Fruit fly (Drosophila melanogaster) whole organism, embryonic: Measurements from ENCODE around the gene CG32857.

Experiments used
- CG1024 ChIP-seq: fragments of 200-800 bp; sonication (Bioruptor generic); IDR thresholded peaks from 2 replicates; pipeline ENCODE4 v1.3.6; 2022; ENCODE audit warnings: missing biosample characterization, missing genetic modification characterization
- CG10654 ChIP-seq: fragments of 200-800 bp; sonication (Bioruptor generic); optimal IDR thresholded peaks from 2 replicates; lab custom pipeline; 2016; ENCODE audit warnings: missing biosample characterization, missing genetic modification characterization
- CG12219 ChIP-seq: fragments of 200-800 bp; sonication (Bioruptor generic); optimal IDR thresholded peaks from 3 replicates; lab custom pipeline; 2018; ENCODE audit warnings: missing biosample characterization, mild to moderate bottlenecking, missing genetic modification characterization
- CG12391 ChIP-seq: fragments of 200-800 bp; sonication (Bioruptor generic); optimal IDR thresholded peaks from 3 replicates; lab custom pipeline; 2018; ENCODE audit warnings: missing biosample characterization, mild to moderate bottlenecking, missing genetic modification characterization, moderate library complexity
- CG14710 ChIP-seq: fragments of 200-800 bp; sonication (Bioruptor generic); optimal IDR thresholded peaks from 3 replicates; lab custom pipeline; 2019; ENCODE audit warnings: missing biosample characterization, mild to moderate bottlenecking, missing genetic modification characterization, moderate library complexity
- CG1603 ChIP-seq: fragments of 200-800 bp; sonication (Bioruptor generic); optimal IDR thresholded peaks from 2 replicates; lab custom pipeline; 2019; ENCODE audit warnings: missing biosample characterization, mild to moderate bottlenecking, missing genetic modification characterization, moderate library complexity
- CG16813 ChIP-seq: fragments of 200-800 bp; sonication (Bioruptor generic); IDR thresholded peaks from 3 replicates; pipeline ENCODE4 v1.3.6; 2022; ENCODE audit warnings: missing biosample characterization, missing genetic modification characterization; ENCODE audit not compliant: partially characterized antibody
- CG17361 ChIP-seq: fragments of 200-800 bp; sonication (Bioruptor generic); IDR thresholded peaks from 3 replicates; pipeline ENCODE4 v1.3.6; 2022; ENCODE audit warnings: missing biosample characterization, missing genetic modification characterization
- CG17802 ChIP-seq: fragments of 200-800 bp; sonication (Bioruptor generic); optimal IDR thresholded peaks from 2 replicates; lab custom pipeline; 2018; ENCODE audit warnings: missing biosample characterization, mild to moderate bottlenecking, missing genetic modification characterization, moderate library complexity
- CG2678 ChIP-seq: fragments of 200-800 bp; sonication (Bioruptor generic); optimal IDR thresholded peaks from 3 replicates; lab custom pipeline; 2019; ENCODE audit warnings: missing biosample characterization, mild to moderate bottlenecking, missing genetic modification characterization, moderate library complexity
- CG2875 ChIP-seq: fragments of 200-800 bp; sonication (Bioruptor generic); optimal IDR thresholded peaks from 2 replicates; lab custom pipeline; 2017; ENCODE audit warnings: missing biosample characterization, mild to moderate bottlenecking, missing genetic modification characterization, missing genetic modification reagents
- CG30020 ChIP-seq: fragments of 200-800 bp; optimal IDR thresholded peaks from 2 replicates; lab custom pipeline; 2019; ENCODE audit warnings: missing biosample characterization, mild to moderate bottlenecking, missing genetic modification characterization, moderate library complexity
- CG30431 ChIP-seq: fragments of 200-800 bp; sonication (Bioruptor generic); optimal IDR thresholded peaks from 2 replicates; lab custom pipeline; 2017; ENCODE audit warnings: missing biosample characterization, missing genetic modification characterization
- CG33557 ChIP-seq: fragments of 200-800 bp; sonication (Bioruptor generic); optimal IDR thresholded peaks from 2 replicates; lab custom pipeline; 2019; ENCODE audit warnings: missing biosample characterization, mild to moderate bottlenecking, missing genetic modification characterization, moderate library complexity
- CG42726 ChIP-seq: fragments of 200-800 bp; sonication (Bioruptor generic); IDR thresholded peaks from 2 replicates; pipeline ENCODE4 v1.3.6; 2022; ENCODE audit warnings: missing biosample characterization, missing genetic modification characterization; ENCODE audit not compliant: partially characterized antibody
- CG7357 ChIP-seq: fragments of 200-800 bp; sonication (Bioruptor generic); IDR thresholded peaks from 3 replicates; pipeline ENCODE4 v1.3.6; 2022; ENCODE audit warnings: missing biosample characterization, missing genetic modification characterization
- CG9817 ChIP-seq: fragments of 200-800 bp; sonication (Bioruptor generic); optimal IDR thresholded peaks from 2 replicates; lab custom pipeline; 2018; ENCODE audit warnings: missing biosample characterization, mild to moderate bottlenecking, missing genetic modification characterization, moderate library complexity
- CHES-1-like ChIP-seq: fragments of 200-800 bp; sonication (Bioruptor generic); optimal IDR thresholded peaks from 2 replicates; lab custom pipeline; 2016; ENCODE audit warnings: missing biosample characterization, missing genetic modification characterization
- CoRest ChIP-seq: fragments of 200-800 bp; sonication (Bioruptor generic); optimal IDR thresholded peaks from 3 replicates; lab custom pipeline; 2018; ENCODE audit warnings: missing biosample characterization, mild to moderate bottlenecking, missing genetic modification characterization, moderate library complexity
- Dfd ChIP-seq, 2 experiments: fragments of >200 bp; optimal IDR thresholded peaks; 2 replicates each; lab custom pipeline; 2017; ENCODE audit warnings: missing biosample characterization in 2 of 2, missing genetic modification characterization in 2 of 2
- Dll ChIP-seq: fragments of 200-800 bp; sonication (Bioruptor generic); IDR thresholded peaks from 4 replicates; pipeline ENCODE4 v1.3.6; 2022; ENCODE audit warnings: missing biosample characterization, missing genetic modification characterization; ENCODE audit not compliant: partially characterized antibody
- Dref ChIP-seq: fragments of 200-800 bp; sonication (Bioruptor generic); IDR thresholded peaks from 2 replicates; pipeline ENCODE4 v1.3.6; 2022; ENCODE audit warnings: missing biosample characterization, missing genetic modification characterization
- Drgx ChIP-seq: fragments of 200-800 bp; sonication (Bioruptor generic); IDR thresholded peaks from 2 replicates; pipeline ENCODE4 v1.3.6; 2022; ENCODE audit warnings: missing biosample characterization, missing genetic modification characterization
- Eip74EF ChIP-seq, 2 experiments: fragments of 200-800 bp in 1 of 2; fragments of >200 bp in 1 of 2; sonication (Bioruptor generic) in 1 of 2; optimal IDR thresholded peaks; 2 replicates each; lab custom pipeline; 2017 to 2019; ENCODE audit warnings: missing biosample characterization in 2 of 2, missing genetic modification characterization in 2 of 2, mild to moderate bottlenecking in 1 of 2, moderate library complexity in 1 of 2
- Med ChIP-seq: fragments of 200-800 bp; sonication (Bioruptor generic); peaks from one replicate; lab custom pipeline; 2016; ENCODE audit warnings: missing biosample characterization, missing genetic modification characterization, mild to moderate bottlenecking, inconsistent platforms, moderate library complexity
- NC2α ChIP-seq: fragments of 200-800 bp; sonication (Bioruptor generic); optimal IDR thresholded peaks from 2 replicates; lab custom pipeline; 2016; ENCODE audit warnings: missing biosample characterization, missing genetic modification characterization
- Oli ChIP-seq: fragments of 200-800 bp; sonication (Bioruptor generic); optimal IDR thresholded peaks from 2 replicates; lab custom pipeline; 2018; ENCODE audit warnings: missing biosample characterization, mild to moderate bottlenecking, missing genetic modification characterization, moderate library complexity
- Optix ChIP-seq: fragments of 200-800 bp; sonication (Bioruptor generic); IDR thresholded peaks from 3 replicates; pipeline ENCODE4 v1.3.6; 2022; ENCODE audit warnings: missing biosample characterization, missing genetic modification characterization
- Ssrp ChIP-seq: fragments of 200-800 bp; sonication (Bioruptor generic); optimal IDR thresholded peaks from 2 replicates; lab custom pipeline; 2018; ENCODE audit warnings: missing biosample characterization, mild to moderate bottlenecking, missing genetic modification characterization, moderate library complexity
- cato ChIP-seq: fragments of 200-800 bp; sonication (Bioruptor generic); optimal IDR thresholded peaks from 2 replicates; lab custom pipeline; 2016; ENCODE audit warnings: missing biosample characterization, missing genetic modification characterization, borderline replicate concordance
- en ChIP-seq: fragments of 200-800 bp; sonication (Bioruptor generic); optimal IDR thresholded peaks from 2 replicates; lab custom pipeline; 2016; ENCODE audit warnings: missing biosample characterization, missing genetic modification characterization
- insv ChIP-seq, 2 experiments: fragments of 200-800 bp; sonication (Bioruptor generic); optimal IDR thresholded peaks; 3 replicates each; lab custom pipeline; 2016 to 2018; ENCODE audit warnings: missing biosample characterization in 2 of 2, missing genetic modification characterization in 2 of 2
- knrl ChIP-seq: fragments of 200-800 bp; sonication (Bioruptor generic); IDR thresholded peaks from 3 replicates; pipeline ENCODE4 v1.3.6; 2022; ENCODE audit warnings: missing biosample characterization, missing genetic modification characterization; ENCODE audit not compliant: partially characterized antibody
- lmd ChIP-seq: fragments of 200-800 bp; sonication (Bioruptor generic); IDR thresholded peaks from 2 replicates; pipeline ENCODE4 v1.3.6; 2022; ENCODE audit warnings: missing biosample characterization, missing genetic modification characterization
- lola ChIP-seq, 3 experiments: fragments of >200 bp in 2 of 3; fragments of 200-800 bp in 1 of 3; sonication (Bioruptor generic) in 1 of 3; optimal IDR thresholded peaks; 2 replicates each; lab custom pipeline; 2017 to 2019; ENCODE audit warnings: missing biosample characterization in 3 of 3, missing genetic modification characterization in 3 of 3, mild to moderate bottlenecking in 1 of 3, moderate library complexity in 1 of 3
- luna ChIP-seq: fragments of 200-800 bp; sonication (Bioruptor generic); optimal IDR thresholded peaks from 2 replicates; lab custom pipeline; 2016; ENCODE audit warnings: missing biosample characterization, missing genetic modification characterization
- nmo ChIP-seq: fragments of 200-800 bp; sonication (Bioruptor generic); optimal IDR thresholded peaks from 2 replicates; lab custom pipeline; 2018; ENCODE audit warnings: missing biosample characterization, mild to moderate bottlenecking, missing genetic modification characterization, moderate library complexity
- pfk ChIP-seq: fragments of 200-800 bp; sonication (Bioruptor generic); optimal IDR thresholded peaks from 2 replicates; lab custom pipeline; 2018; ENCODE audit warnings: missing biosample characterization, mild to moderate bottlenecking, missing genetic modification characterization, moderate library complexity
- phol ChIP-seq: fragments of 200-800 bp; sonication (Bioruptor generic); optimal IDR thresholded peaks from 3 replicates; lab custom pipeline; 2018; ENCODE audit warnings: missing biosample characterization, mild to moderate bottlenecking, missing genetic modification characterization, moderate library complexity
- pzg ChIP-seq: fragments of 200-800 bp; sonication (Bioruptor generic); optimal IDR thresholded peaks from 3 replicates; lab custom pipeline; 2018; ENCODE audit warnings: missing biosample characterization, mild to moderate bottlenecking, missing genetic modification characterization, moderate library complexity
- repo ChIP-seq: fragments of 200-800 bp; sonication (Bioruptor generic); optimal IDR thresholded peaks from 2 replicates; lab custom pipeline; 2016; ENCODE audit warnings: missing biosample characterization, missing genetic modification characterization
- row ChIP-seq: fragments of 200-800 bp; sonication (Bioruptor generic); IDR thresholded peaks from 3 replicates; pipeline ENCODE4 v1.3.6; 2022; ENCODE audit warnings: missing biosample characterization, missing genetic modification characterization
- run ChIP-seq: fragments of 200-800 bp; sonication (Bioruptor generic); optimal IDR thresholded peaks from 3 replicates; lab custom pipeline; 2018; ENCODE audit warnings: missing biosample characterization, mild to moderate bottlenecking, missing genetic modification characterization
- sens ChIP-seq: fragments of 200-800 bp; sonication (Bioruptor generic); peaks from one replicate; lab custom pipeline; 2016; ENCODE audit warnings: missing biosample characterization, missing genetic modification characterization
- ssp ChIP-seq: fragments of 200-800 bp; sonication (Bioruptor generic); IDR thresholded peaks from 2 replicates; pipeline ENCODE4 v1.3.6; 2022; ENCODE audit warnings: missing biosample characterization, missing genetic modification characterization
- tin ChIP-seq: fragments of 200-800 bp; sonication (Bioruptor generic); optimal IDR thresholded peaks from 3 replicates; lab custom pipeline; 2016; ENCODE audit warnings: missing biosample characterization, missing genetic modification characterization

The CG32857 gene

dm6 chrX:21631452-21631851 is 14.0 kb upstream of the CG32857 start (continued):
- peak; percentile 56 for TF ChIP-seq CG9817 (tag; lab: Kevin White, UChicago)
- TF ChIP-seq luna (GFP tag; lab: Kevin White, UChicago): no peak
- peak; percentile 38 for TF ChIP-seq CHES-1-like (GFP tag; lab: Kevin White, UChicago)
- TF ChIP-seq pfk (GFP tag; lab: Kevin White, UChicago): peak; percentile 5

- no peak for TF ChIP-seq CG33557 (GFP tag; lab: Kevin White, UChicago)
- TF ChIP-seq Dref (GFP tag; lab: Robert Waterston, UW): peak; percentile 54; the same call in 1 of the 2 replicates
- peak; percentile 7 for TF ChIP-seq CG1603 (tag; lab: Kevin White, UChicago)
- TF ChIP-seq Dfd (GFP tag; optimal IDR thresholded peaks at IDR 0.05; lab: Kevin White, UChicago): peak in 1 of 2 experiments; percentile 32
- TF ChIP-seq CG12391: no peak
- TF ChIP-seq en (GFP tag; lab: Kevin White, UChicago): no peak
- 0 out of 2 replicates have a peak, but pooled peaks have one; percentile 8 for TF ChIP-seq lmd
- peak; percentile 7 for TF ChIP-seq CG2678 (tag; lab: Kevin White, UChicago)
- TF ChIP-seq Optix: no peak
- TF ChIP-seq CG42726 (GFP tag; lab: Robert Waterston, UW): no peak
- peak; percentile 46; the same call in 2 of the 3 replicates for TF ChIP-seq CG16813
- no peak for TF ChIP-seq NC2α
- TF ChIP-seq tin: no peak
- TF ChIP-seq Ssrp (tag; lab: Kevin White, UChicago): no peak
- TF ChIP-seq phol (tag; lab: Kevin White, UChicago): peak; percentile 18
- peak; percentile 9 for TF ChIP-seq nmo
- TF ChIP-seq Med: peak; percentile 26
- TF ChIP-seq lola (GFP tag; optimal IDR thresholded peaks at IDR 0.05; lab: Kevin White, UChicago): peak in 1 of 3 experiments; percentile 72
- TF ChIP-seq CG30020: peak; percentile 97
- TF ChIP-seq knrl (GFP tag; lab: Robert Waterston, UW): 0 out of 3 replicates have a peak, but pooled peaks have one; percentile 8
- no peak for TF ChIP-seq cato (GFP tag; lab: Kevin White, UChicago)
- peak; percentile 32 for TF ChIP-seq CG14710 (tag; lab: Kevin White, UChicago)
- TF ChIP-seq Drgx (GFP tag; lab: Robert Waterston, UW): no peak
- peak; percentile 70 for TF ChIP-seq CG1024 (GFP tag; lab: Robert Waterston, UW)
- peak; percentile 56 for TF ChIP-seq sens (GFP tag; lab: Kevin White, UChicago)
- no peak for TF ChIP-seq Dll (GFP tag; lab: Robert Waterston, UW)
- peak; percentile 33 for TF ChIP-seq CG9817 (tag; lab: Kevin White, UChicago)
- no peak for TF ChIP-seq CG2875 (GFP tag; lab: Kevin White, UChicago)
- TF ChIP-seq insv (GFP tag; optimal IDR thresholded peaks at IDR 0.05; lab: Kevin White, UChicago): no peak
- TF ChIP-seq ssp (GFP tag; lab: Robert Waterston, UW): peak; percentile 93
- peak; percentile 44; the same call in 1 of the 3 replicates for TF ChIP-seq CG17361
- no peak for TF ChIP-seq CG30431 (GFP tag; lab: Kevin White, UChicago)
- no peak for TF ChIP-seq run (tag; lab: Kevin White, UChicago)
- no peak for TF ChIP-seq repo (GFP tag; lab: Kevin White, UChicago)
- TF ChIP-seq pzg (GFP tag; lab: Kevin White, UChicago): peak; percentile 5
- peak; percentile 29 for TF ChIP-seq CoRest (tag; lab: Kevin White, UChicago)
- peak; percentile 64; the same call in 2 of the 3 replicates for TF ChIP-seq row (GFP tag; lab: Robert Waterston, UW)
- TF ChIP-seq CG7357: peak; percentile 77
- TF ChIP-seq CG10654: no peak
- TF ChIP-seq CG12219 (GFP tag; lab: Kevin White, UChicago): no peak
- peak; percentile 76 for TF ChIP-seq CG17802 (tag; lab: Kevin White, UChicago)
- TF ChIP-seq Oli (tag; lab: Kevin White, UChicago): peak; percentile 2
- peak in 1 of 2 experiments; percentile 64 for TF ChIP-seq Eip74EF (GFP tag; optimal IDR thresholded peaks at IDR 0.05; lab: Kevin White, UChicago)
These were observed 12.8 kb upstream of the CG32857 start for dm6 chrX:21630160-21630738.
